Worm (Caenorhabditis elegans): ENCODE results near the gene F53B1.2.

Gene F53B1.2

ce11 chrX:2090493-2090892, 18.3 kb upstream of the F53B1.2 start:
- TF ChIP-seq ceh-28 (tag; optimal IDR thresholded peaks at IDR 0.05) (peak; percentile 64), nhr-25 (tag; optimal IDR thresholded peaks at IDR 0.05) (peak; percentile 51), sea-2 (GFP tag; optimal IDR thresholded peaks at IDR 0.05) (no peak), ZK546.5 (tag; optimal IDR thresholded peaks at IDR 0.05) (no peak), pha-4 (tag; optimal IDR thresholded peaks at IDR 0.05) (peak; percentile 66), daf-12 (tag; optimal IDR thresholded peaks at IDR 0.05) (no peak), ceh-9 (tag; optimal IDR thresholded peaks at IDR 0.05) (no peak), lsy-12 (tag; optimal IDR thresholded peaks at IDR 0.05) (no peak), ztf-4 (tag; optimal IDR thresholded peaks at IDR 0.05) (no peak), mml-1 (tag; optimal IDR thresholded peaks at IDR 0.05) (no peak), nhr-43 (tag; optimal IDR thresholded peaks at IDR 0.05; ENCODE audit: poor library complexity, severe bottlenecking) (no peak), nhr-23 (tag; optimal IDR thresholded peaks at IDR 0.05) (peak; percentile 50), nhr-28 (tag; optimal IDR thresholded peaks at IDR 0.05) (no peak), ztf-11 (tag; optimal IDR thresholded peaks at IDR 0.05) (no peak), nhr-12 (tag; optimal IDR thresholded peaks at IDR 0.05) (no peak), tbx-2 (tag; optimal IDR thresholded peaks at IDR 0.05) (no peak), unc-39 (tag; optimal IDR thresholded peaks at IDR 0.05) (no peak), fos-1 (tag; optimal IDR thresholded peaks at IDR 0.05) (no peak), hmg-11 (tag; optimal IDR thresholded peaks at IDR 0.05) (peak; percentile 7), nfya-1 (tag; optimal IDR thresholded peaks at IDR 0.05; ENCODE audit: insufficient read depth) (peak; percentile 64), aly-2 (tag; optimal IDR thresholded peaks at IDR 0.05) (no peak), unc-62 (GFP tag; optimal IDR thresholded peaks at IDR 0.05) (no peak), elt-2 (tag; optimal IDR thresholded peaks at IDR 0.05) (peak; percentile 75), ama-1 (optimal IDR thresholded peaks at IDR 0.05) (no peak), nhr-77 (tag; optimal IDR thresholded peaks at IDR 0.05) (no peak), fkh-2 (tag; optimal IDR thresholded peaks at IDR 0.05) (no peak), elt-3 (tag; optimal IDR thresholded peaks at IDR 0.05) (no peak), ceh-82 (tag; optimal IDR thresholded peaks at IDR 0.05) (no peak), nhr-11 (tag; optimal IDR thresholded peaks at IDR 0.05) (no peak), egl-5 (tag; optimal IDR thresholded peaks at IDR 0.05) (no peak), pqm-1 (tag; optimal IDR thresholded peaks at IDR 0.05) (peak; percentile 73)

ce11 chrX:2093169-2093568, 15.6 kb upstream of the F53B1.2 start, which contains the start of gene col-164:
Gene col-164 (plus strand): TSS chrX:2093469.
- TF ChIP-seq nhr-23 (tag; optimal IDR thresholded peaks at IDR 0.05) = no peak
- no peak for TF ChIP-seq R02D3.7 (tag; optimal IDR thresholded peaks at IDR 0.05)
- TF ChIP-seq zag-1 (tag; optimal IDR thresholded peaks at IDR 0.05) = no peak
- TF ChIP-seq daf-12 (tag; optimal IDR thresholded peaks at IDR 0.05) = no peak
- no peak for TF ChIP-seq unc-62 (GFP tag; optimal IDR thresholded peaks at IDR 0.05)
- TF ChIP-seq pqm-1 (tag; optimal IDR thresholded peaks at IDR 0.05) = no peak
- TF ChIP-seq ceh-82 (tag; optimal IDR thresholded peaks at IDR 0.05) = no peak
- TF ChIP-seq aly-2 (tag; optimal IDR thresholded peaks at IDR 0.05) = no peak
- TF ChIP-seq nhr-28 (tag; optimal IDR thresholded peaks at IDR 0.05) = no peak

ce11 chrX:2094094-2094493, 14.7 kb upstream of the F53B1.2 start:
- TF ChIP-seq ceh-82 (tag; optimal IDR thresholded peaks at IDR 0.05) (no peak), ceh-9 (tag; optimal IDR thresholded peaks at IDR 0.05) (no peak), nhr-25 (tag; optimal IDR thresholded peaks at IDR 0.05) (no peak), ceh-16 (tag; optimal IDR thresholded peaks at IDR 0.05) (no peak), ceh-28 (tag; optimal IDR thresholded peaks at IDR 0.05) (no peak), lin-39 (tag; optimal IDR thresholded peaks at IDR 0.05) (no peak), ztf-11 (tag; optimal IDR thresholded peaks at IDR 0.05) (no peak), jun-1 (tag; optimal IDR thresholded peaks at IDR 0.05) (no peak)

- TF ChIP-seq ZK546.5 (tag; optimal IDR thresholded peaks at IDR 0.05) (no peak), zag-1 (tag; optimal IDR thresholded peaks at IDR 0.05) (no peak), nhr-25 (tag; optimal IDR thresholded peaks at IDR 0.05) (no peak)
Measured at ce11 chrX:2096804-2097203, 12.0 kb upstream of the F53B1.2 start, which contains the start of gene T21D9.2. Gene T21D9.2 (minus strand): TSS chrX:2096904.

ce11 chrX:2099002-2099401, 9.8 kb upstream of the F53B1.2 start:
- TF ChIP-seq elt-3 (tag; optimal IDR thresholded peaks at IDR 0.05) (no peak), aly-2 (tag; optimal IDR thresholded peaks at IDR 0.05) (no peak), lin-39 (tag; optimal IDR thresholded peaks at IDR 0.05) (peak; percentile 34), ceh-28 (tag; optimal IDR thresholded peaks at IDR 0.05) (no peak), nhr-23 (tag; optimal IDR thresholded peaks at IDR 0.05) (no peak)
